Fruit fly (Drosophila melanogaster) whole organism, wandering third instar larva: ENCODE measurements around the gene CG15167.

Experiments
- Abd-B ChIP-seq: fragments of >200 bp; optimal IDR thresholded peaks from 2 replicates; lab custom pipeline; 2017; ENCODE audit warnings: missing biosample characterization, missing genetic modification characterization
- CG32264 ChIP-seq: fragments of 200-800 bp; sonication (Bioruptor generic); optimal IDR thresholded peaks from 2 replicates; lab custom pipeline; 2016; ENCODE audit warnings: missing biosample characterization, missing genetic modification characterization
- CG9705 ChIP-seq: fragments of 200-800 bp; sonication (Bioruptor generic); optimal IDR thresholded peaks from 2 replicates; lab custom pipeline; 2018; ENCODE audit warnings: missing biosample characterization, mild to moderate bottlenecking, missing genetic modification characterization
- CrebA ChIP-seq: fragments of 200-800 bp; sonication (Bioruptor generic); optimal IDR thresholded peaks from 2 replicates; lab custom pipeline; 2016; ENCODE audit warnings: missing biosample characterization, mild to moderate bottlenecking, missing genetic modification characterization, borderline replicate concordance
- Dif ChIP-seq: fragments of 200-275, 200-300 bp; sonication (Bioruptor generic); optimal IDR thresholded peaks from 2 replicates; lab custom pipeline; 2018; ENCODE audit warnings: missing biosample characterization, missing genetic modification characterization; ENCODE audit not compliant: partially characterized antibody
- GATAd ChIP-seq: sonication (Bioruptor generic); optimal IDR thresholded peaks from 2 replicates; lab custom pipeline; 2016; ENCODE audit warnings: missing biosample characterization, missing genetic modification characterization
- HLH106 ChIP-seq: fragments of 200-800 bp; optimal IDR thresholded peaks from 3 replicates; lab custom pipeline; 2019; ENCODE audit warnings: missing biosample characterization, mild to moderate bottlenecking, missing genetic modification characterization, moderate library complexity
- Hr78 ChIP-seq: fragments of >200 bp; optimal IDR thresholded peaks from 2 replicates; lab custom pipeline; 2017; ENCODE audit warnings: missing biosample characterization, missing genetic modification characterization
- Hr83 ChIP-seq: fragments of 200-300 bp; sonication (Bioruptor generic); optimal IDR thresholded peaks from 2 replicates; lab custom pipeline; 2016; ENCODE audit warnings: missing biosample characterization, mild to moderate bottlenecking, missing genetic modification characterization, moderate library complexity; ENCODE audit not compliant: poor library complexity, severe bottlenecking
- Jra ChIP-seq: sonication (Bioruptor generic); optimal IDR thresholded peaks from 2 replicates; lab custom pipeline; 2016; ENCODE audit warnings: missing biosample characterization, missing genetic modification characterization
- Myc ChIP-seq: fragments of >200 bp; optimal IDR thresholded peaks from 2 replicates; lab custom pipeline; 2017
- Rel ChIP-seq, 2 experiments: fragments of 200-800 bp; sonication (Bioruptor generic) in 1 of 2; optimal IDR thresholded peaks; 2 replicates in 1 of 2; 3 replicates in 1 of 2; lab custom pipeline; 2016 to 2019; ENCODE audit warnings: mild to moderate bottlenecking in 2 of 2, missing biosample characterization in 2 of 2, missing genetic modification characterization in 2 of 2, moderate library complexity in 1 of 2
- Sp1 ChIP-seq: fragments of 200-800 bp; sonication (Bioruptor generic); optimal IDR thresholded peaks from 3 replicates; lab custom pipeline; 2019; ENCODE audit warnings: missing biosample characterization, mild to moderate bottlenecking, missing genetic modification characterization, moderate library complexity
- Vsx2 ChIP-seq: fragments of 200-300, 225-300 bp; sonication (Bioruptor generic); optimal IDR thresholded peaks from 2 replicates; lab custom pipeline; 2018; ENCODE audit warnings: missing biosample characterization, missing genetic modification characterization; ENCODE audit not compliant: partially characterized antibody
- br ChIP-seq: fragments of 200-800 bp; sonication (Bioruptor generic); optimal IDR thresholded peaks from 2 replicates; lab custom pipeline; 2016; ENCODE audit warnings: missing biosample characterization, missing genetic modification characterization
- brk ChIP-seq: fragments of 200-800 bp; sonication (Bioruptor generic); optimal IDR thresholded peaks from 2 replicates; lab custom pipeline; 2016; ENCODE audit warnings: missing biosample characterization, mild to moderate bottlenecking, missing genetic modification characterization
- dl ChIP-seq, 2 experiments: fragments of 175-275, 200-275 bp in 1 of 2; fragments of 200-275 bp in 1 of 2; sonication (Bioruptor generic); optimal IDR thresholded peaks; lab custom pipeline; 2018; ENCODE audit warnings: mild to moderate bottlenecking in 2 of 2, missing biosample characterization in 2 of 2, missing genetic modification characterization in 2 of 2, moderate library complexity in 2 of 2; ENCODE audit not compliant: partially characterized antibody in 2 of 2, insufficient read depth in 1 of 2
- dsf ChIP-seq: sonication (Bioruptor generic); optimal IDR thresholded peaks from 2 replicates; lab custom pipeline; 2016; ENCODE audit warnings: missing biosample characterization, missing genetic modification characterization, borderline replicate concordance
- ey ChIP-seq: fragments of 200-800 bp; sonication (Bioruptor generic); optimal IDR thresholded peaks from 2 replicates; lab custom pipeline; 2016; ENCODE audit warnings: missing biosample characterization, missing genetic modification characterization
- fru ChIP-seq: fragments of 200-800 bp; sonication (Bioruptor generic); optimal IDR thresholded peaks from 3 replicates; lab custom pipeline; 2016; ENCODE audit warnings: missing biosample characterization, mild to moderate bottlenecking, missing genetic modification characterization
- h ChIP-seq: fragments of 200-800 bp; sonication (Bioruptor generic); optimal IDR thresholded peaks from 3 replicates; lab custom pipeline; 2016; ENCODE audit warnings: missing biosample characterization, mild to moderate bottlenecking, missing genetic modification characterization
- jim ChIP-seq: fragments of 175-275, 200-325 bp; sonication (Bioruptor generic); optimal IDR thresholded peaks from 2 replicates; lab custom pipeline; 2016; ENCODE audit warnings: missing biosample characterization, mild to moderate bottlenecking, missing genetic modification characterization
- lola ChIP-seq: fragments of >200 bp; optimal IDR thresholded peaks from 2 replicates; lab custom pipeline; 2017; ENCODE audit warnings: missing biosample characterization, missing genetic modification characterization
- pan ChIP-seq: fragments of >200 bp; optimal IDR thresholded peaks from 2 replicates; lab custom pipeline; 2017
- psq ChIP-seq: fragments of 200-800 bp; sonication (Bioruptor generic); optimal IDR thresholded peaks from 3 replicates; lab custom pipeline; 2017; ENCODE audit warnings: missing biosample characterization, mild to moderate bottlenecking, missing genetic modification characterization, moderate library complexity
- rgr ChIP-seq: fragments of 200-800 bp; sonication (Bioruptor generic); optimal IDR thresholded peaks from 3 replicates; lab custom pipeline; 2016; ENCODE audit warnings: missing biosample characterization, mild to moderate bottlenecking, missing genetic modification characterization
- sage ChIP-seq: fragments of 200-800 bp; sonication (Bioruptor generic); optimal IDR thresholded peaks from 2 replicates; lab custom pipeline; 2016; ENCODE audit warnings: missing biosample characterization, mild to moderate bottlenecking, missing genetic modification characterization
- sv ChIP-seq: fragments of 200-800 bp; sonication (Bioruptor generic); optimal IDR thresholded peaks from 3 replicates; lab custom pipeline; 2016; ENCODE audit warnings: missing biosample characterization, missing genetic modification characterization
- tai ChIP-seq: sonication (Bioruptor generic); optimal IDR thresholded peaks from 2 replicates; lab custom pipeline; 2016; ENCODE audit warnings: missing biosample characterization, missing genetic modification characterization
- usp ChIP-seq: fragments of >200 bp; optimal IDR thresholded peaks from 2 replicates; lab custom pipeline; 2017; ENCODE audit warnings: missing biosample characterization, missing genetic modification characterization
- woc ChIP-seq: sonication (Bioruptor generic); optimal IDR thresholded peaks from 2 replicates; lab custom pipeline; 2016; ENCODE audit warnings: missing biosample characterization, mild to moderate bottlenecking, missing genetic modification characterization

The CG15167 gene

DNA sequence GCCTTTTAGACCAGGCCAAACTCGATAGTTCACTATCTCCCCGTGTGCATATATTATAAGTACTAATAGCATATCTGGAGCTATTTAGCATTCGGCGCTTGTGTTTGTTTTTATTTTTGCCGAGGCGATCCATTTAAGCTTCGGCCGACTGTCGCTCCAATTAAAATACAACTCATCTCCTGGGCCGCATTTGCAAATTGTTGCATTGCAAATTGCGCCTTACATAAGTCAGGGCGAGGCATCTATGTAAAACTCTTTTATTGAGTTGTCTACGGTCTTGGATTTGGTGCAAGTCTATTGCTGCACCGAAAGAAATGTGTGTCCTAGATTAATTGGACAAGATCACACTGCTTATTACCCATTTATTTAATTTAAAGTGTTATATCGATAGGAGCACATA is 12.2 kb upstream of the CG15167 start:
- no peak for TF ChIP-seq lola (GFP tag; lab: Kevin White, UChicago)
- TF ChIP-seq GATAd (GFP tag; lab: Kevin White, UChicago), result no peak
- TF ChIP-seq Myc, result no peak
- TF ChIP-seq Vsx2 (GFP tag; lab: Kevin White, UChicago), result no peak
- no peak for TF ChIP-seq CG32264
- no peak for TF ChIP-seq Jra (GFP tag; lab: Kevin White, UChicago)
- TF ChIP-seq Rel (GFP tag; optimal IDR thresholded peaks at IDR 0.05; lab: Kevin White, UChicago), result no peak
- no peak for TF ChIP-seq Rel (tag; optimal IDR thresholded peaks at IDR 0.05; lab: Kevin White, UChicago)
- TF ChIP-seq woc (GFP tag; lab: Kevin White, UChicago), result no peak
- TF ChIP-seq ey (GFP tag; lab: Kevin White, UChicago), result no peak
- TF ChIP-seq tai (GFP tag; lab: Kevin White, UChicago), result no peak
- TF ChIP-seq Hr83 (GFP tag; lab: Kevin White, UChicago), result no peak
- no peak for TF ChIP-seq rgr (GFP tag; lab: Kevin White, UChicago)

dm6 chr2L:18732291-18732690 is 7.9 kb upstream of the CG15167 start, which contains the start of gene CG10348:
Gene CG10348, minus strand, starts transcription at chr2L:18732524.
- no peak for TF ChIP-seq fru
- TF ChIP-seq h (GFP tag; lab: Kevin White, UChicago), result no peak
- no peak for TF ChIP-seq Myc
- TF ChIP-seq psq (GFP tag; lab: Kevin White, UChicago), result no peak
- TF ChIP-seq sv, result no peak
- no peak for TF ChIP-seq brk (GFP tag; lab: Kevin White, UChicago)
- TF ChIP-seq lola (GFP tag; lab: Kevin White, UChicago), result no peak
- TF ChIP-seq Abd-B, result no peak
- TF ChIP-seq dl (GFP tag; optimal IDR thresholded peaks at IDR 0.05; lab: Kevin White, UChicago; ENCODE audit: insufficient read depth in 1 of 2, partially characterized antibody in 2 of 2), result no peak
- no peak for TF ChIP-seq dsf (GFP tag; lab: Kevin White, UChicago)
- TF ChIP-seq GATAd (GFP tag; lab: Kevin White, UChicago), result no peak
- no peak for TF ChIP-seq Sp1

- TF ChIP-seq CrebA (GFP tag; lab: Kevin White, UChicago) (no peak), Dif (GFP tag; lab: Kevin White, UChicago) (peak; percentile 17), pan (no peak), brk (GFP tag; lab: Kevin White, UChicago) (no peak), woc (GFP tag; lab: Kevin White, UChicago) (no peak), Abd-B (no peak), Vsx2 (GFP tag; lab: Kevin White, UChicago) (peak; percentile 45)
Measured at dm6 chr2L:18732760-18733530, 7.2 kb upstream of the CG15167 start.

- TF ChIP-seq sage (GFP tag; lab: Kevin White, UChicago) (no peak), HLH106 (no peak), CrebA (GFP tag; lab: Kevin White, UChicago) (no peak), jim (GFP tag; lab: Kevin White, UChicago) (no peak), br (GFP tag; lab: Kevin White, UChicago) (no peak), Jra (GFP tag; lab: Kevin White, UChicago) (no peak), dl (GFP tag; optimal IDR thresholded peaks at IDR 0.05; lab: Kevin White, UChicago; ENCODE audit: insufficient read depth in 1 of 2, partially characterized antibody in 2 of 2) (no peak), dsf (GFP tag; lab: Kevin White, UChicago) (no peak), usp (no peak), Myc (no peak), Rel (GFP tag; optimal IDR thresholded peaks at IDR 0.05; lab: Kevin White, UChicago) (no peak), Rel (tag; optimal IDR thresholded peaks at IDR 0.05; lab: Kevin White, UChicago) (no peak), CG9705 (GFP tag; lab: Kevin White, UChicago) (no peak), Hr78 (no peak), tai (GFP tag; lab: Kevin White, UChicago) (no peak), ey (GFP tag; lab: Kevin White, UChicago) (no peak), Dif (GFP tag; lab: Kevin White, UChicago) (no peak), fru (no peak), pan (no peak), psq (GFP tag; lab: Kevin White, UChicago) (no peak)
Measured at dm6 chr2L:18735553-18736167, 4.5 kb upstream of the CG15167 start.
